Fruit fly (Drosophila melanogaster) whole organism, prepupa: Measurements from ENCODE around the gene Tre1.

Source experiments
- Blimp-1 ChIP-seq: fragments of 200-800 bp; sonication (Bioruptor generic); optimal IDR thresholded peaks from 3 replicates; lab custom pipeline; 2017; ENCODE audit warnings: missing biosample characterization, missing genetic modification characterization, mild to moderate bottlenecking, moderate library complexity, missing genetic modification reagents
- CG11294 ChIP-seq: fragments of 200-800 bp; sonication (Bioruptor generic); IDR thresholded peaks from 2 replicates; pipeline ENCODE4 v1.3.6; 2022; ENCODE audit warnings: missing biosample characterization, missing genetic modification characterization
- CG6854 ChIP-seq: fragments of 200-800 bp; sonication (Bioruptor generic); optimal IDR thresholded peaks from 2 replicates; lab custom pipeline; 2017; ENCODE audit warnings: missing biosample characterization, mild to moderate bottlenecking, missing genetic modification characterization
- Hr39 ChIP-seq: fragments of 200-800 bp; sonication (Bioruptor generic); optimal IDR thresholded peaks from 2 replicates; lab custom pipeline; 2016; ENCODE audit warnings: missing biosample characterization, missing genetic modification characterization
- Met ChIP-seq: fragments of 200-800 bp; sonication (Bioruptor generic); optimal IDR thresholded peaks from 3 replicates; lab custom pipeline; 2016; ENCODE audit warnings: missing biosample characterization, missing genetic modification characterization
- vri ChIP-seq: fragments of 200-800 bp; sonication (Bioruptor generic); optimal IDR thresholded peaks from 3 replicates; lab custom pipeline; 2016; ENCODE audit warnings: missing biosample characterization, mild to moderate bottlenecking, missing genetic modification characterization

- TF ChIP-seq Hr39 (GFP tag; lab: Kevin White, UChicago), result no peak
- no peak for TF ChIP-seq Met
- TF ChIP-seq vri (GFP tag; lab: Kevin White, UChicago), result no peak
- no peak for TF ChIP-seq Blimp-1
- TF ChIP-seq CG6854, result no peak
- TF ChIP-seq CG11294 (GFP tag; lab: Robert Waterston, UW), result no peak
Measured at dm6 chrX:5695958-5696357, 16.2 kb upstream of the Tre1 start.
